Worm (Caenorhabditis elegans) whole organism, late embryonic: ENCODE data around the gene F01D4.5.

Source experiments
- C08G9.2 ChIP-seq: sonication (generic microtip); optimal IDR thresholded peaks from 2 replicates; lab custom pipeline; 2016; ENCODE audit warnings: mild to moderate bottlenecking, missing genetic modification characterization, moderate library complexity, missing compliant biosample characterization
- F13H6.1 ChIP-seq: sonication (generic microtip); optimal IDR thresholded peaks from 2 replicates; lab custom pipeline; 2016; ENCODE audit warnings: missing genetic modification characterization, missing compliant biosample characterization
- ama-1 ChIP-seq: fragments of 150-350 bp; optimal IDR thresholded peaks from 2 replicates; lab custom pipeline; 2014
- ceh-34 ChIP-seq: sonication (generic microtip); optimal IDR thresholded peaks from 2 replicates; lab custom pipeline; 2016; ENCODE audit warnings: mild to moderate bottlenecking, missing genetic modification characterization, missing compliant biosample characterization
- madf-2 ChIP-seq: sonication (generic microtip); optimal IDR thresholded peaks from 2 replicates; lab custom pipeline; 2017; ENCODE audit warnings: missing genetic modification characterization, missing compliant biosample characterization
- pax-1 ChIP-seq: fragments of 150-350 bp; optimal IDR thresholded peaks from 2 replicates; lab custom pipeline; 2014; ENCODE audit warnings: missing biosample characterization, missing genetic modification characterization
- pha-4 ChIP-seq: fragments of 150-350 bp; optimal IDR thresholded peaks from 2 replicates; lab custom pipeline; 2018; ENCODE audit warnings: missing biosample characterization, missing genetic modification reagents, missing genetic modification characterization
- pros-1 ChIP-seq: fragments of 150-350 bp; optimal IDR thresholded peaks from 2 replicates; lab custom pipeline; 2014; ENCODE audit warnings: missing biosample characterization, missing genetic modification reagents, missing genetic modification characterization
- ttx-3 ChIP-seq: sonication (generic microtip); optimal IDR thresholded peaks from 2 replicates; lab custom pipeline; 2016; ENCODE audit warnings: missing genetic modification reagents, missing genetic modification characterization, missing compliant biosample characterization
- unc-86 ChIP-seq: sonication (generic microtip); optimal IDR thresholded peaks from 2 replicates; lab custom pipeline; 2016; ENCODE audit warnings: missing genetic modification characterization, missing compliant biosample characterization

ce11 chrIV:10466398-10466797 is 17.1 kb downstream of the F01D4.5 start:
- TF ChIP-seq madf-2 (tag; lab: Kevin White, UChicago) (no peak), pax-1 (tag; lab: Kevin White, UChicago) (no peak), F13H6.1 (tag; lab: Kevin White, UChicago) (no peak), pha-4 (no peak), ama-1 (no peak), ttx-3 (no peak), ceh-34 (tag; lab: Kevin White, UChicago) (no peak), pros-1 (no peak), C08G9.2 (tag; lab: Kevin White, UChicago) (no peak), unc-86 (tag; lab: Kevin White, UChicago) (no peak)
